Fruit fly (Drosophila melanogaster): ENCODE data around the gene CG15602.

DNA sequence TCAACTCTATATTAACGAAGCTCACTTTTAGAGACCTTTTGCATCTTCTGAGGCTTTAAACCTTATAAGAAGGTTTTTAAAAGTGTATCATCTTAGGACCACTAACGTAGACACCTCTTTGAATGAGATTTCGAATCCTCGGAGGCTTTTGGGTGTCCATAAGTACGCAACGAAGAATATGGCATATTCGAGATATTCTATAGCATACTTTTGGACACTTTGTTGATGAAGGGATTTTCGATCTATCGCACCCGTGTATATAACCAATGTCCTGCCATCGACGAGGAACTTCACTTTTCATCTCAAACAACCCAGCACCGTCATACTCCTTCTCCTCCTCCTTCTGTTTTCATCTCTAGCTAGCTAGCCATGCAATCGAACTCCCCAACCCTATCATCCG, 23.1 kb downstream of the CG15602 start:
- TF ChIP-seq Myc (optimal IDR thresholded peaks at IDR 0.05) (no peak), Vsx2 (GFP tag; optimal IDR thresholded peaks at IDR 0.05; ENCODE audit: partially characterized antibody) (no peak), pan (optimal IDR thresholded peaks at IDR 0.05) (no peak), OdsH (GFP tag; optimal IDR thresholded peaks at IDR 0.05) (no peak), sv (GFP tag; optimal IDR thresholded peaks at IDR 0.05) (no peak), Dif (GFP tag; optimal IDR thresholded peaks at IDR 0.05; ENCODE audit: partially characterized antibody) (no peak), Jra (GFP tag; optimal IDR thresholded peaks at IDR 0.05) (no peak), Hr78 (GFP tag; optimal IDR thresholded peaks at IDR 0.05) (no peak), h (GFP tag; optimal IDR thresholded peaks at IDR 0.05) (no peak), Mio (GFP tag; optimal IDR thresholded peaks at IDR 0.05) (no peak)
